Worm (Caenorhabditis elegans) whole organism, L4 larva: Measurements from ENCODE around the gene F25E5.2.

Experiments
- F10B5.3 ChIP-seq: sonication (generic microtip); optimal IDR thresholded peaks from 2 replicates; lab custom pipeline; 2016; ENCODE audit warnings: mild to moderate bottlenecking, missing genetic modification characterization, missing compliant biosample characterization
- R02D3.7 ChIP-seq: fragments of 150-350 bp; sonication (generic microtip); optimal IDR thresholded peaks from 3 replicates; lab custom pipeline; 2014; ENCODE audit warnings: missing biosample characterization, missing genetic modification characterization
- Y105C5A.15 ChIP-seq: fragments of 200-800 bp; sonication (Bioruptor generic); IDR thresholded peaks from 2 replicates; pipeline ENCODE4 v1.3.6; 2022; ENCODE audit warnings: missing genetic modification characterization, missing compliant biosample characterization
- Y48G9A.11 ChIP-seq: fragments of 200-800 bp; sonication (Bioruptor generic); IDR thresholded peaks from 2 replicates; pipeline ENCODE4 v1.3.6; 2022; ENCODE audit warnings: missing genetic modification reagents, missing genetic modification characterization, missing compliant biosample characterization
- ZK337.2 ChIP-seq: fragments of 200-800 bp; sonication (Bioruptor generic); IDR thresholded peaks from 2 replicates; pipeline ENCODE4 v1.3.6; 2022; ENCODE audit warnings: missing genetic modification reagents, missing genetic modification characterization, missing compliant biosample characterization
- ZK546.5 ChIP-seq, 2 experiments: sonication (generic microtip); optimal IDR thresholded peaks; 2 replicates each; lab custom pipeline; 2017; ENCODE audit warnings: missing biosample characterization in 2 of 2, missing genetic modification characterization in 2 of 2
- aly-2 ChIP-seq: sonication (generic microtip); optimal IDR thresholded peaks from 2 replicates; lab custom pipeline; 2018; ENCODE audit warnings: missing biosample characterization, missing genetic modification characterization
- ceh-44 ChIP-seq: fragments of 200-800 bp; sonication (Bioruptor generic); IDR thresholded peaks from 2 replicates; pipeline ENCODE4 v1.3.6; 2022; ENCODE audit warnings: missing genetic modification reagents, missing genetic modification characterization, missing compliant biosample characterization
- ctbp-1 ChIP-seq: fragments of 200-800 bp; sonication (Bioruptor generic); IDR thresholded peaks from 2 replicates; pipeline ENCODE4 v1.3.6; 2022; ENCODE audit warnings: missing genetic modification reagents, missing genetic modification characterization, missing compliant biosample characterization
- daf-12 ChIP-seq: fragments of 150-350 bp; optimal IDR thresholded peaks from 2 replicates; lab custom pipeline; 2014; ENCODE audit warnings: missing biosample characterization, missing genetic modification reagents, missing genetic modification characterization
- dmd-9 ChIP-seq: fragments of 200-800 bp; sonication (Bioruptor generic); IDR thresholded peaks from 2 replicates; pipeline ENCODE4 v1.3.6; 2022; ENCODE audit warnings: missing genetic modification reagents, missing genetic modification characterization, missing compliant biosample characterization
- dpl-1 ChIP-seq: fragments of 150-350 bp; optimal IDR thresholded peaks from 2 replicates; lab custom pipeline; 2014; ENCODE audit warnings: missing biosample characterization, missing genetic modification reagents, missing genetic modification characterization
- fos-1 ChIP-seq: fragments of 150-350 bp; optimal IDR thresholded peaks from 2 replicates; lab custom pipeline; 2014; ENCODE audit warnings: missing biosample characterization, missing genetic modification characterization
- hif-1 ChIP-seq, 2 experiments: sonication (generic microtip); optimal IDR thresholded peaks; 2 replicates each; lab custom pipeline; 2016 to 2017; ENCODE audit warnings: missing compliant biosample characterization in 2 of 2, missing genetic modification characterization in 2 of 2, missing genetic modification reagents in 2 of 2, missing genotype in 2 of 2, mild to moderate bottlenecking in 1 of 2
- hlh-11 ChIP-seq: fragments of 200-800 bp; sonication (Bioruptor generic); optimal IDR thresholded peaks from 2 replicates; lab custom pipeline; 2018; ENCODE audit warnings: mild to moderate bottlenecking, missing genetic modification characterization, missing compliant biosample characterization
- lin-1 ChIP-seq: fragments of 200-800 bp; sonication (Bioruptor generic); IDR thresholded peaks from 2 replicates; pipeline ENCODE4 v1.3.6; 2022; ENCODE audit warnings: missing genetic modification reagents, missing genetic modification characterization, missing compliant biosample characterization
- lin-13 ChIP-seq: fragments of 150-350 bp; optimal IDR thresholded peaks from 2 replicates; lab custom pipeline; 2014; ENCODE audit warnings: missing biosample characterization, missing genetic modification reagents, missing genetic modification characterization
- lin-15B ChIP-seq: fragments of 150-350 bp; sonication (generic microtip); optimal IDR thresholded peaks from 3 replicates; lab custom pipeline; 2014; ENCODE audit warnings: missing biosample characterization, missing genetic modification characterization
- lsy-2 ChIP-seq, 2 experiments: fragments of 150-350 bp in 1 of 2; sonication (generic microtip) in 1 of 2; optimal IDR thresholded peaks; 2 replicates each; lab custom pipeline; 2014 to 2017; ENCODE audit warnings: missing biosample characterization in 2 of 2, missing genetic modification characterization in 2 of 2
- madf-5 ChIP-seq, 2 experiments: fragments of 200-800 bp; sonication (Bioruptor generic); IDR thresholded peaks; 2 replicates each; pipeline ENCODE4 v1.3.6; 2022; ENCODE audit warnings: missing compliant biosample characterization in 2 of 2, missing genetic modification characterization in 2 of 2
- madf-9 ChIP-seq: fragments of 200-800 bp; sonication (Bioruptor generic); conservative IDR thresholded peaks from 2 replicates; pipeline ENCODE4 v1.3.6; 2022; ENCODE audit warnings: missing genetic modification reagents, missing genetic modification characterization, missing compliant biosample characterization
- mdl-1 ChIP-seq, 2 experiments: fragments of 150-350 bp in 1 of 2; sonication (generic microtip) in 1 of 2; optimal IDR thresholded peaks; 2 replicates each; lab custom pipeline; 2014 to 2017; ENCODE audit warnings: missing biosample characterization in 2 of 2, missing genetic modification characterization in 2 of 2
- mes-2 ChIP-seq: sonication (generic microtip); optimal IDR thresholded peaks from 2 replicates; lab custom pipeline; 2016; ENCODE audit warnings: missing genotype, mild to moderate bottlenecking, missing genetic modification characterization, missing compliant biosample characterization; ENCODE audit not compliant: poor library complexity, severe bottlenecking
- mxl-2 ChIP-seq: fragments of 200-800 bp; sonication (Bioruptor generic); conservative IDR thresholded peaks from 2 replicates; pipeline ENCODE4 v1.3.6; 2022; ENCODE audit warnings: missing genetic modification reagents, missing genetic modification characterization, missing compliant biosample characterization
- nhr-102 ChIP-seq: sonication (generic microtip); optimal IDR thresholded peaks from 2 replicates; lab custom pipeline; 2016; ENCODE audit warnings: mild to moderate bottlenecking, missing genetic modification characterization, moderate library complexity, missing compliant biosample characterization
- nhr-28 ChIP-seq: fragments of 150-350 bp; optimal IDR thresholded peaks from 2 replicates; lab custom pipeline; 2014; ENCODE audit warnings: missing biosample characterization, missing genetic modification characterization
- nhr-41 ChIP-seq: fragments of 200-800 bp; sonication (Bioruptor generic); IDR thresholded peaks from 2 replicates; pipeline ENCODE4 v1.3.6; 2022; ENCODE audit warnings: missing genetic modification reagents, missing genetic modification characterization, missing compliant biosample characterization
- nhr-42 ChIP-seq: fragments of 200-800 bp; sonication (Bioruptor generic); IDR thresholded peaks from 2 replicates; pipeline ENCODE4 v1.3.6; 2022; ENCODE audit warnings: missing genetic modification characterization, missing compliant biosample characterization
- nhr-6 ChIP-seq: fragments of 150-350 bp; optimal IDR thresholded peaks from 2 replicates; lab custom pipeline; 2014; ENCODE audit warnings: missing biosample characterization, missing genetic modification characterization
- nhr-76 ChIP-seq: fragments of 150-350 bp; optimal IDR thresholded peaks from 2 replicates; lab custom pipeline; 2014; ENCODE audit warnings: missing biosample characterization, missing genetic modification characterization
- nhr-77 ChIP-seq: fragments of 150-350 bp; optimal IDR thresholded peaks from 2 replicates; lab custom pipeline; 2014; ENCODE audit warnings: missing biosample characterization, missing genetic modification characterization
- pha-4 ChIP-seq, 2 experiments: fragments of 150-350 bp in 1 of 2; fragments of 200-800 bp in 1 of 2; sonication (Bioruptor generic) in 1 of 2; IDR thresholded peaks in 1 of 2; optimal IDR thresholded peaks in 1 of 2; 2 replicates each; pipeline versions ENCODE4 v1.3.6 to Lab custom; 2014 to 2022; ENCODE audit warnings: missing genetic modification characterization in 2 of 2, missing genetic modification reagents in 2 of 2, missing biosample characterization in 1 of 2, missing compliant biosample characterization in 1 of 2
- pqm-1 ChIP-seq: sonication (generic microtip); optimal IDR thresholded peaks from 2 replicates; lab custom pipeline; 2017; ENCODE audit warnings: missing biosample characterization, missing genetic modification characterization
- rbr-2 ChIP-seq: sonication (generic microtip); optimal IDR thresholded peaks from 2 replicates; lab custom pipeline; 2016; ENCODE audit warnings: missing genotype, missing genetic modification characterization, missing compliant biosample characterization
- set-16 ChIP-seq: fragments of 200-800 bp; sonication (Bioruptor generic); IDR thresholded peaks from 2 replicates; pipeline ENCODE4 v1.3.6; 2022; ENCODE audit warnings: missing genetic modification reagents, missing genetic modification characterization, missing compliant biosample characterization
- snpc-4 ChIP-seq: fragments of 150-350 bp; optimal IDR thresholded peaks from 2 replicates; lab custom pipeline; 2014; ENCODE audit warnings: missing biosample characterization, missing genetic modification characterization
- spr-1 ChIP-seq: sonication (generic microtip); optimal IDR thresholded peaks from 2 replicates; lab custom pipeline; 2016; ENCODE audit warnings: mild to moderate bottlenecking, missing genetic modification characterization, missing compliant biosample characterization
- tag-97 ChIP-seq: fragments of 200-800 bp; sonication (Bioruptor generic); IDR thresholded peaks from 2 replicates; pipeline ENCODE4 v1.3.6; 2022; ENCODE audit warnings: missing genetic modification characterization, missing compliant biosample characterization
- unc-39 ChIP-seq: sonication (generic microtip); optimal IDR thresholded peaks from 2 replicates; lab custom pipeline; 2017; ENCODE audit warnings: missing biosample characterization, missing genetic modification characterization
- unc-62 ChIP-seq, 3 experiments: fragments of 150-350 bp in 1 of 3; sonication (generic microtip); optimal IDR thresholded peaks in 2 of 3; peaks in 1 of 3; 1 replicate in 1 of 3; 2 replicates in 2 of 3; lab custom pipeline; 2014 to 2017; ENCODE audit warnings: missing biosample characterization in 3 of 3, missing genetic modification characterization in 3 of 3, missing genetic modification reagents in 3 of 3, missing genotype in 1 of 3
- vab-7 ChIP-seq: fragments of 200-800 bp; sonication (Bioruptor generic); IDR thresholded peaks from 2 replicates; pipeline ENCODE4 v1.3.6; 2022; ENCODE audit warnings: missing genetic modification reagents, missing genetic modification characterization, missing compliant biosample characterization
- zfp-2 ChIP-seq: sonication (generic microtip); optimal IDR thresholded peaks from 2 replicates; lab custom pipeline; 2016; ENCODE audit warnings: mild to moderate bottlenecking, missing genetic modification characterization, missing compliant biosample characterization
- zfp-3 ChIP-seq: fragments of 200-800 bp; sonication (Bioruptor generic); conservative IDR thresholded peaks from 2 replicates; pipeline ENCODE4 v1.3.6; 2022; ENCODE audit warnings: missing genetic modification reagents, missing genetic modification characterization, missing compliant biosample characterization
- zip-11 ChIP-seq: fragments of 200-800 bp; sonication (Bioruptor generic); IDR thresholded peaks from 2 replicates; pipeline ENCODE4 v1.3.6; 2022; ENCODE audit warnings: missing genetic modification characterization, missing compliant biosample characterization
- zip-2 ChIP-seq: fragments of 150-350 bp; optimal IDR thresholded peaks from 2 replicates; lab custom pipeline; 2014; ENCODE audit warnings: missing biosample characterization, missing genetic modification characterization

F25E5.2 gene

ce11 chrV:7454236-7454635, 872 bp upstream of the F25E5.2 start, which contains the start of gene try-8:
Gene try-8, minus strand, starts transcription at chrV:7454336.
- TF ChIP-seq nhr-76 (tag; lab: Kevin White, UChicago) (no peak), Y105C5A.15 (no peak), hlh-11 (tag; lab: Kevin White, UChicago) (no peak), nhr-41 (GFP tag; lab: Robert Waterston, UW) (no peak), daf-12 (no peak), ZK546.5 (tag; optimal IDR thresholded peaks at IDR 0.05; lab: Kevin White, UChicago) (no peak), dmd-9 (GFP tag; lab: Robert Waterston, UW) (no peak), nhr-42 (no peak), mxl-2 (no peak), rbr-2 (tag; lab: Kevin White, UChicago) (no peak), set-16 (GFP tag; lab: Robert Waterston, UW) (no peak), vab-7 (no peak), lin-15B (no peak)

DNA sequence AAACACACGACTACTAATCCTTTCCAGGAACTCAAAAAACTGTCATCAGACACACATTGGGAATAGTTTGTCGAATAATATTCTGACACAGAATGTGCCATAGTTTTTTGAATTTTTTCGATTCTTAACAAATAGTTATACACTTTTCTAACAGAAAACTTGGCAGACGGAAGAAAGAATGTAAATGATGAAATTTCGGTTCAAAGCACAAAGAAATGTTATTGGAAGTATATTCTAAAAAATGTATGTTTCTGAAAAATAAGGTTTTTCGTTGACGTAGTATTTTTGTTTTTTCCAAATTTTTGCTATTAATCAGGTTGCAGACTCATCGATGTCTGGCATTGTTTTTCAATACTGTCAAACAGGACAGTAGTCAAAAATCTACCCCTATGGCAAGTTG, 5.8 kb downstream of the F25E5.2 start, which contains the start of gene srh-92:
TSS of gene srh-92 (minus strand) at position 101 of the 400 bp plus-strand sequence.
- TF ChIP-seq zip-11 (GFP tag; lab: Robert Waterston, UW), result no peak
- no peak for TF ChIP-seq zfp-2 (tag; lab: Kevin White, UChicago)
- no peak for TF ChIP-seq Y48G9A.11 (GFP tag; lab: Robert Waterston, UW)
- TF ChIP-seq madf-5 (GFP tag; IDR thresholded peaks at IDR 0.05; lab: Robert Waterston, UW), result no peak
- TF ChIP-seq, all 104 proteins: peak for 0

DNA sequence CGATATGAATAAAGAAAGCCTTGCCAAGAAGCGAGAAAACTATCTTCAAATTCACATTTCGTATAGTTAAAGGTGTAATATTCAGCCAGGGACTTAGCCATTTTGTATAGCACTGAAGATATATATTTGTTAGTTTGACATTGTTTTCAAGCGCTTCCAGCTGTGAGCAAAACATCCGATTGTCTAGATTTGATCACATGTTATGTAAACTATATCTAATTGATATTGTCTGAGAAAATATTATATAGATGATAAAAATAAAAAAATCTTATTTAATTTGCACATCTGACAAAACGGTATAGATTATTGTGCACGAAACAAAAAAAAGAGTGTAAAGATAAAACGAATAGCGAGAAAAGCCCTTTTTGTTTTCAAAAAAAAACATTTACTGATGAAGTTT, 9.6 kb downstream of the F25E5.2 start, which contains the start of gene srh-89:
TSS of gene srh-89 (minus strand) at position 101 of the 400 bp plus-strand sequence.
- no peak for TF ChIP-seq lsy-2 (tag; optimal IDR thresholded peaks at IDR 0.05; lab: Kevin White, UChicago)
- TF ChIP-seq unc-39 (tag; lab: Kevin White, UChicago), result no peak
- TF ChIP-seq tag-97 (GFP tag; lab: Robert Waterston, UW), result no peak
- TF ChIP-seq lin-1 (GFP tag; lab: Robert Waterston, UW), result no peak
- TF ChIP-seq R02D3.7 (tag; lab: Kevin White, UChicago), result no peak
- no peak for TF ChIP-seq zip-2 (tag; lab: Kevin White, UChicago)
- no peak for TF ChIP-seq set-16 (GFP tag; lab: Robert Waterston, UW)

DNA sequence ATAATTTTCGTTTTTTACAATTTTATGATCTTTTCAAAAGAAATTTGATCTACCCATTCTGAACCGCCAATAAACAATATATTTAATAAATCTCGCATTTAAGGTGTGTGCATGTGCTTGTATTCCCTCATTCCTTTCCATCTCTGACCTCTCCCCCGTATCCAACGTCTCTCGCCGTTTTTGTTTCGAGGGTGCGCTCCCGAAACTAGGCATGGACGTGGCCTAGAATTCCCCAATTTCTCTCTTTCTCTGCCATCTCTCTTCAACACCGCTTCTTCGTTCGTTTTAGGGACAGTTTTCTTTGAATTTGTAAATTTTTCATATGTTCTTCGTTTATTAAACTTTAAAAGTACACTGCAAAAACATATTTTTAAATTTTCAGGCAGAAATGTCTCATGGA, 10.4 kb downstream of the F25E5.2 start, which contains the start of gene F25E5.1:
TSS of gene F25E5.1 (plus strand) at position 376 of the 400 bp plus-strand sequence.
- TF ChIP-seq fos-1 (tag; lab: Kevin White, UChicago) (no peak), spr-1 (tag; lab: Kevin White, UChicago) (no peak), zip-11 (GFP tag; lab: Robert Waterston, UW) (no peak), unc-62 (GFP tag; optimal IDR thresholded peaks at IDR 0.05 in 1 of 2; lab: Kevin White, UChicago) (peak in 1 of 2 experiments; percentile 93), unc-62 (tag; optimal IDR thresholded peaks at IDR 0.05; lab: Kevin White, UChicago) (no peak), ZK337.2 (GFP tag; lab: Robert Waterston, UW) (0 out of 2 replicates have a peak, but pooled peaks have one; percentile 10), madf-9 (GFP tag; lab: Robert Waterston, UW) (no peak), zfp-3 (GFP tag; lab: Robert Waterston, UW) (no peak), mdl-1 (tag; optimal IDR thresholded peaks at IDR 0.05; lab: Kevin White, UChicago) (peak in 1 of 2 experiments; percentile 81), lin-13 (no peak), nhr-77 (tag; lab: Kevin White, UChicago) (no peak), nhr-6 (peak; percentile 70), rbr-2 (tag; lab: Kevin White, UChicago) (peak; percentile 53), dpl-1 (GFP tag; lab: Kevin White, UChicago) (peak; percentile 62), F10B5.3 (tag; lab: Kevin White, UChicago) (no peak), ceh-44 (GFP tag; lab: Robert Waterston, UW) (peak; percentile 17; the same call in 1 of the 2 replicates), mes-2 (tag; lab: Kevin White, UChicago) (peak; percentile 95), nhr-102 (tag; lab: Kevin White, UChicago) (peak; percentile 26), pqm-1 (tag; lab: Kevin White, UChicago) (peak; percentile 48), aly-2 (tag; lab: Kevin White, UChicago) (no peak), snpc-4 (no peak), hif-1 (tag; optimal IDR thresholded peaks at IDR 0.05; lab: Kevin White, UChicago) (no peak), pha-4 (GFP tag; IDR thresholded peaks at IDR 0.05; lab: Robert Waterston, UW) (no peak), pha-4 (tag; optimal IDR thresholded peaks at IDR 0.05; lab: Kevin White, UChicago) (peak; percentile 31), ctbp-1 (GFP tag; lab: Robert Waterston, UW) (no peak), nhr-76 (tag; lab: Kevin White, UChicago) (no peak), Y105C5A.15 (no peak), nhr-28 (tag; lab: Kevin White, UChicago) (peak; percentile 59)
